Worm (Caenorhabditis elegans) whole organism, L4 larva: ENCODE measurements around the gene hex-1.

Experiments
- D1046.2 ChIP-seq: fragments of 200-800 bp; sonication (Bioruptor generic); IDR thresholded peaks from 2 replicates; pipeline ENCODE4 v1.3.6; 2022; ENCODE audit warnings: missing genetic modification characterization, missing compliant biosample characterization
- F26F4.8 ChIP-seq: fragments of 200-800 bp; sonication (Bioruptor generic); conservative IDR thresholded peaks from 2 replicates; pipeline ENCODE4 v1.3.6; 2022; ENCODE audit warnings: missing genetic modification characterization, missing compliant biosample characterization
- Y105C5A.15 ChIP-seq: fragments of 200-800 bp; sonication (Bioruptor generic); IDR thresholded peaks from 2 replicates; pipeline ENCODE4 v1.3.6; 2022; ENCODE audit warnings: missing genetic modification characterization, missing compliant biosample characterization
- Y48G9A.11 ChIP-seq: fragments of 200-800 bp; sonication (Bioruptor generic); IDR thresholded peaks from 2 replicates; pipeline ENCODE4 v1.3.6; 2022; ENCODE audit warnings: missing genetic modification reagents, missing genetic modification characterization, missing compliant biosample characterization
- aha-1 ChIP-seq: fragments of 150-350 bp; peaks from one replicate; lab custom pipeline; 2014; ENCODE audit warnings: missing biosample characterization, missing genetic modification characterization
- arid-1 ChIP-seq: fragments of 200-800 bp; sonication (Bioruptor generic); conservative IDR thresholded peaks from 2 replicates; pipeline ENCODE4 v1.3.6; 2022; ENCODE audit warnings: missing genetic modification reagents, missing genetic modification characterization, missing compliant biosample characterization
- daf-16 ChIP-seq, 3 experiments: sonication (generic microtip); optimal IDR thresholded peaks; 2 replicates each; lab custom pipeline; 2016 to 2017; ENCODE audit warnings: missing genetic modification characterization in 3 of 3, missing genetic modification reagents in 3 of 3, mild to moderate bottlenecking in 2 of 3, missing compliant biosample characterization in 2 of 3, missing biosample characterization in 1 of 3, moderate library complexity in 1 of 3
- daf-8 ChIP-seq: fragments of 200-800 bp; sonication (Bioruptor generic); IDR thresholded peaks from 2 replicates; pipeline ENCODE4 v1.3.6; 2022; ENCODE audit warnings: missing genetic modification characterization, missing compliant biosample characterization
- dmd-6 ChIP-seq: fragments of 200-800 bp; sonication (Bioruptor generic); IDR thresholded peaks from 2 replicates; pipeline ENCODE4 v1.3.6; 2022; ENCODE audit warnings: missing genetic modification reagents, missing genetic modification characterization, missing compliant biosample characterization
- dve-1 ChIP-seq: sonication (generic microtip); optimal IDR thresholded peaks from 2 replicates; lab custom pipeline; 2017; ENCODE audit warnings: antibody characterized with exemption, mild to moderate bottlenecking, missing genetic modification characterization, missing compliant biosample characterization; ENCODE audit not compliant: insufficient read depth
- egl-43 ChIP-seq: fragments of 200-800 bp; sonication (Bioruptor generic); IDR thresholded peaks from 2 replicates; pipeline ENCODE4 v1.3.6; 2022; ENCODE audit warnings: missing genetic modification reagents, missing genetic modification characterization, missing compliant biosample characterization
- hif-1 ChIP-seq, 2 experiments: sonication (generic microtip); optimal IDR thresholded peaks; 2 replicates each; lab custom pipeline; 2016 to 2017; ENCODE audit warnings: missing compliant biosample characterization in 2 of 2, missing genetic modification characterization in 2 of 2, missing genetic modification reagents in 2 of 2, missing genotype in 2 of 2, mild to moderate bottlenecking in 1 of 2
- hlh-11 ChIP-seq: fragments of 200-800 bp; sonication (Bioruptor generic); optimal IDR thresholded peaks from 2 replicates; lab custom pipeline; 2018; ENCODE audit warnings: mild to moderate bottlenecking, missing genetic modification characterization, missing compliant biosample characterization
- hlh-30 ChIP-seq: sonication (generic microtip); optimal IDR thresholded peaks from 2 replicates; lab custom pipeline; 2017; ENCODE audit warnings: antibody characterized with exemption, mild to moderate bottlenecking, missing genetic modification characterization, missing compliant biosample characterization; ENCODE audit not compliant: insufficient read depth
- hmg-1.1 ChIP-seq: fragments of 200-800 bp; sonication (Bioruptor generic); IDR thresholded peaks from 2 replicates; pipeline ENCODE4 v1.3.6; 2022; ENCODE audit warnings: missing genetic modification reagents, missing genetic modification characterization, missing compliant biosample characterization
- lin-1 ChIP-seq: fragments of 200-800 bp; sonication (Bioruptor generic); IDR thresholded peaks from 2 replicates; pipeline ENCODE4 v1.3.6; 2022; ENCODE audit warnings: missing genetic modification reagents, missing genetic modification characterization, missing compliant biosample characterization
- lin-29 ChIP-seq: fragments of 200-800 bp; sonication (Bioruptor generic); IDR thresholded peaks from 2 replicates; pipeline ENCODE4 v1.3.6; 2022; ENCODE audit warnings: missing genetic modification reagents, missing genetic modification characterization, missing compliant biosample characterization
- lir-3 ChIP-seq: sonication (generic microtip); optimal IDR thresholded peaks from 2 replicates; lab custom pipeline; 2016; ENCODE audit warnings: mild to moderate bottlenecking, missing genetic modification characterization, missing compliant biosample characterization
- lsy-2 ChIP-seq, 2 experiments: fragments of 150-350 bp in 1 of 2; sonication (generic microtip) in 1 of 2; optimal IDR thresholded peaks; 2 replicates each; lab custom pipeline; 2014 to 2017; ENCODE audit warnings: missing biosample characterization in 2 of 2, missing genetic modification characterization in 2 of 2
- mdl-1 ChIP-seq, 2 experiments: fragments of 150-350 bp in 1 of 2; sonication (generic microtip) in 1 of 2; optimal IDR thresholded peaks; 2 replicates each; lab custom pipeline; 2014 to 2017; ENCODE audit warnings: missing biosample characterization in 2 of 2, missing genetic modification characterization in 2 of 2
- mdt-29 ChIP-seq: fragments of 200-800 bp; sonication (Bioruptor generic); IDR thresholded peaks from 2 replicates; pipeline ENCODE4 v1.3.6; 2022; ENCODE audit warnings: missing genetic modification reagents, missing genetic modification characterization, missing compliant biosample characterization
- mep-1 ChIP-seq: fragments of 150-350 bp; sonication (generic microtip); optimal IDR thresholded peaks from 3 replicates; lab custom pipeline; 2014; ENCODE audit warnings: missing biosample characterization, missing genetic modification characterization
- mes-2 ChIP-seq: sonication (generic microtip); optimal IDR thresholded peaks from 2 replicates; lab custom pipeline; 2016; ENCODE audit warnings: missing genotype, mild to moderate bottlenecking, missing genetic modification characterization, missing compliant biosample characterization; ENCODE audit not compliant: poor library complexity, severe bottlenecking
- mxl-2 ChIP-seq: fragments of 200-800 bp; sonication (Bioruptor generic); conservative IDR thresholded peaks from 2 replicates; pipeline ENCODE4 v1.3.6; 2022; ENCODE audit warnings: missing genetic modification reagents, missing genetic modification characterization, missing compliant biosample characterization
- mxl-3 ChIP-seq: fragments of 200-800 bp; sonication (Bioruptor generic); optimal IDR thresholded peaks from 2 replicates; lab custom pipeline; 2018; ENCODE audit warnings: mild to moderate bottlenecking, missing genetic modification characterization, missing compliant biosample characterization
- nhr-102 ChIP-seq: sonication (generic microtip); optimal IDR thresholded peaks from 2 replicates; lab custom pipeline; 2016; ENCODE audit warnings: mild to moderate bottlenecking, missing genetic modification characterization, moderate library complexity, missing compliant biosample characterization
- nhr-28 ChIP-seq: fragments of 150-350 bp; optimal IDR thresholded peaks from 2 replicates; lab custom pipeline; 2014; ENCODE audit warnings: missing biosample characterization, missing genetic modification characterization
- nhr-41 ChIP-seq: fragments of 200-800 bp; sonication (Bioruptor generic); IDR thresholded peaks from 2 replicates; pipeline ENCODE4 v1.3.6; 2022; ENCODE audit warnings: missing genetic modification reagents, missing genetic modification characterization, missing compliant biosample characterization
- nhr-42 ChIP-seq: fragments of 200-800 bp; sonication (Bioruptor generic); IDR thresholded peaks from 2 replicates; pipeline ENCODE4 v1.3.6; 2022; ENCODE audit warnings: missing genetic modification characterization, missing compliant biosample characterization
- nhr-6 ChIP-seq: fragments of 150-350 bp; optimal IDR thresholded peaks from 2 replicates; lab custom pipeline; 2014; ENCODE audit warnings: missing biosample characterization, missing genetic modification characterization
- nhr-76 ChIP-seq: fragments of 150-350 bp; optimal IDR thresholded peaks from 2 replicates; lab custom pipeline; 2014; ENCODE audit warnings: missing biosample characterization, missing genetic modification characterization
- nhr-77 ChIP-seq: fragments of 150-350 bp; optimal IDR thresholded peaks from 2 replicates; lab custom pipeline; 2014; ENCODE audit warnings: missing biosample characterization, missing genetic modification characterization
- php-3 ChIP-seq: fragments of 200-800 bp; sonication (Bioruptor generic); IDR thresholded peaks from 2 replicates; pipeline ENCODE4 v1.3.6; 2022; ENCODE audit warnings: missing genetic modification reagents, missing genetic modification characterization, missing compliant biosample characterization
- set-16 ChIP-seq: fragments of 200-800 bp; sonication (Bioruptor generic); IDR thresholded peaks from 2 replicates; pipeline ENCODE4 v1.3.6; 2022; ENCODE audit warnings: missing genetic modification reagents, missing genetic modification characterization, missing compliant biosample characterization
- tra-1 ChIP-seq: fragments of 200-800 bp; sonication (Bioruptor generic); IDR thresholded peaks from 2 replicates; pipeline ENCODE4 v1.3.6; 2022; ENCODE audit warnings: missing genetic modification reagents, missing genetic modification characterization, missing compliant biosample characterization
- unc-62 ChIP-seq, 3 experiments: fragments of 150-350 bp in 1 of 3; sonication (generic microtip); optimal IDR thresholded peaks in 2 of 3; peaks in 1 of 3; 1 replicate in 1 of 3; 2 replicates in 2 of 3; lab custom pipeline; 2014 to 2017; ENCODE audit warnings: missing biosample characterization in 3 of 3, missing genetic modification characterization in 3 of 3, missing genetic modification reagents in 3 of 3, missing genotype in 1 of 3
- vab-7 ChIP-seq: fragments of 200-800 bp; sonication (Bioruptor generic); IDR thresholded peaks from 2 replicates; pipeline ENCODE4 v1.3.6; 2022; ENCODE audit warnings: missing genetic modification reagents, missing genetic modification characterization, missing compliant biosample characterization
- zfp-2 ChIP-seq: sonication (generic microtip); optimal IDR thresholded peaks from 2 replicates; lab custom pipeline; 2016; ENCODE audit warnings: mild to moderate bottlenecking, missing genetic modification characterization, missing compliant biosample characterization

hex-1 gene

DNA sequence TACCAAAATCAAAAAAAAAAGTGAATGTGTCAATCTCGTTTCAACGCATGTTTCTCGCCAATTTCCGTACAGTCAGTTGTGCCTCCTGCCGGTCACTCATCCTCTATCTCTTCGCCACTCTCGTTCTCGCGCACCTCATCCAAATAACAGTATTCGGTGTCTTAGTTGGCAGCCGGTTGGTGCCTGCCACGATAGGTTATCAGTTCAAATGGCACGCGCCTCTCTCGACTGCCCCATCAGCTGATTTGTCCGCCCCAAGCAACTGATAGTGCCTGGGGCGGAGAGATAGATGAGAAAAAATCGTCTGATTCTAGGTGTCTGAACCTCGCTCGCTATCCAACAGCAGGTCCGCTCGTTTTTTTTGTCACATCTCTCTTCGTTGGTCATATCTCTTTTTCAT is 5.8 kb upstream of the hex-1 start:
- TF ChIP-seq aha-1 (tag; lab: Kevin White, UChicago) (peak; percentile 72), lin-1 (GFP tag; lab: Robert Waterston, UW) (0 out of 2 replicates have a peak, but pooled peaks have one; percentile 31), nhr-28 (tag; lab: Kevin White, UChicago) (peak; percentile 86), hif-1 (tag; optimal IDR thresholded peaks at IDR 0.05; lab: Kevin White, UChicago) (peak in 1 of 2 experiments; percentile 44), mep-1 (peak; percentile 23), lir-3 (tag; lab: Kevin White, UChicago) (no peak), arid-1 (no peak), nhr-102 (peak; percentile 25), daf-16 (GFP tag; optimal IDR thresholded peaks at IDR 0.05; lab: Kevin White, UChicago) (no peak), daf-16 (tag; optimal IDR thresholded peaks at IDR 0.05; lab: Kevin White, UChicago) (peak; percentile 56), lsy-2 (tag; optimal IDR thresholded peaks at IDR 0.05; lab: Kevin White, UChicago) (peak in 1 of 2 experiments; percentile 21), nhr-41 (GFP tag; lab: Robert Waterston, UW) (0 out of 2 replicates have a peak, but pooled peaks have one; percentile 58), daf-8 (GFP tag; lab: Robert Waterston, UW) (no peak), mxl-3 (peak; percentile 87), unc-62 (GFP tag; optimal IDR thresholded peaks at IDR 0.05 in 1 of 2; lab: Kevin White, UChicago) (peak in 1 of 2 experiments; percentile 48), unc-62 (tag; optimal IDR thresholded peaks at IDR 0.05; lab: Kevin White, UChicago) (no peak), dve-1 (tag; lab: Kevin White, UChicago) (peak; percentile 60), tra-1 (GFP tag; lab: Robert Waterston, UW) (peak; percentile 56; the same call in 1 of the 2 replicates), set-16 (GFP tag; lab: Robert Waterston, UW) (peak; percentile 27; the same call in 1 of the 2 replicates), zfp-2 (tag; lab: Kevin White, UChicago) (no peak), nhr-6 (tag; lab: Kevin White, UChicago) (peak; percentile 23), mdt-29 (GFP tag; lab: Robert Waterston, UW) (no peak), D1046.2 (no peak), hlh-30 (tag; lab: Kevin White, UChicago) (peak; percentile 90), nhr-77 (tag; lab: Kevin White, UChicago) (peak; percentile 52), mdl-1 (tag; optimal IDR thresholded peaks at IDR 0.05; lab: Kevin White, UChicago) (peak; percentile 26 to 83), hlh-11 (tag; lab: Kevin White, UChicago) (peak; percentile 95), dmd-6 (GFP tag; lab: Robert Waterston, UW) (peak; percentile 84), mxl-2 (GFP tag; lab: Robert Waterston, UW) (no peak), hmg-1.1 (peak; percentile 31; the same call in 1 of the 2 replicates)

DNA sequence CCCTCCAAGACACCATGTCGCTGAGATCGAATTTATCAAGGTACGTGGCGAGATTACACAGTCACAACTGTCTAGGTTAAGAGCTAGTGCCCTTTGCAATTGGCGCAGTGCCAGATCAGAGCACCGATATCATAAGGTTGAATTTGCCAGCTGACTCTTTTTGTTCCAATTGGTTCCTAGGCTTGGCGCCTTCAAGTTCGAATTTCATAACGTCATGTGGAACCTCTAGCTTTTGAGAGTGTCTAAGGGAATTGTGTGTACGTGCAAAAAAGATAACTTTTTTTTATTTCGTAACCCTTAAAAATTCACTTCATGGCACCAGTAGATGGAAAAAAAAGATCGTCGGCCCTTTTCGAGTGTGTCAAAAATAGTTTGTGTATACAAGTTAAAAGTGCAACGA is 4.7 kb upstream of the hex-1 start:
- no peak for TF ChIP-seq nhr-42 (GFP tag; lab: Robert Waterston, UW)
- TF ChIP-seq unc-62 (GFP tag; optimal IDR thresholded peaks at IDR 0.05 in 1 of 2; lab: Kevin White, UChicago): peak in 1 of 2 experiments; percentile 87
- no peak for TF ChIP-seq unc-62 (tag; optimal IDR thresholded peaks at IDR 0.05; lab: Kevin White, UChicago)
- TF ChIP-seq hif-1 (tag; optimal IDR thresholded peaks at IDR 0.05; lab: Kevin White, UChicago): peak in 1 of 2 experiments; percentile 70

DNA sequence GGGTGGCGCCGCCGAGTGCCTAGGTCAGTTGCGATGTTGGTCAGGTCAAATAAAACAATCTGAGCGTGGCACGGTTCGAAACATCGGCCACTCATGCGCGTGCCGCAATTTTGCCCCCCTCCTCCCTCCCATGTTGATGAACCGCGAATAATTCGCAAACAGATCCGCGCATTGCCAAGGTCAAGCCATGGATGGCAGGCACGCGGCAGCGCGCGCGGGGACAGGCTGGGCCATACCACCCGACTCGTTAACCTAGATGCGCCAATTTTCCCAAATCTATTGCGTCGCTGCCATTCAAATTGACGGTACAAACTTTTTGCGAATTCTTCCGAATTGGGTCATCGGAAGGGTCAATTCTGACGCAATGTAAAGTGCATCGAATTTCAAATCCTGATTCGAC is 4.3 kb upstream of the hex-1 start:
- 0 out of 2 replicates have a peak, but pooled peaks have one; percentile 21 for TF ChIP-seq php-3 (GFP tag; lab: Robert Waterston, UW)
- peak; percentile 24; the same call in 1 of the 2 replicates for TF ChIP-seq lin-29 (GFP tag; lab: Robert Waterston, UW)
- TF ChIP-seq vab-7 (GFP tag; lab: Robert Waterston, UW): 0 out of 2 replicates have a peak, but pooled peaks have one; percentile 6
- no peak for TF ChIP-seq nhr-41 (GFP tag; lab: Robert Waterston, UW)
- peak; percentile 84 for TF ChIP-seq set-16 (GFP tag; lab: Robert Waterston, UW)
- TF ChIP-seq mxl-3: peak; percentile 69
- peak; percentile 6 for TF ChIP-seq mes-2
- no peak for TF ChIP-seq nhr-76 (tag; lab: Kevin White, UChicago)
- TF ChIP-seq F26F4.8 (GFP tag; lab: Robert Waterston, UW): peak; percentile 52; the same call in 1 of the 2 replicates
- TF ChIP-seq Y105C5A.15 (GFP tag; lab: Robert Waterston, UW): no peak
- TF ChIP-seq mdl-1 (tag; optimal IDR thresholded peaks at IDR 0.05; lab: Kevin White, UChicago): peak in 1 of 2 experiments; percentile 18
- TF ChIP-seq hlh-11 (tag; lab: Kevin White, UChicago): peak; percentile 21
- no peak for TF ChIP-seq Y48G9A.11 (GFP tag; lab: Robert Waterston, UW)
- TF ChIP-seq hlh-30 (tag; lab: Kevin White, UChicago): peak; percentile 19
- peak; percentile 57 for TF ChIP-seq aha-1 (tag; lab: Kevin White, UChicago)
- no peak for TF ChIP-seq mep-1
- 0 out of 2 replicates have a peak, but pooled peaks have one; percentile 52 for TF ChIP-seq mxl-2 (GFP tag; lab: Robert Waterston, UW)
- TF ChIP-seq egl-43 (GFP tag; lab: Robert Waterston, UW): 0 out of 2 replicates have a peak, but pooled peaks have one; percentile 28
